Worm (Caenorhabditis elegans) whole organism, L4 larva: Measurements from ENCODE around the gene F35C11.2.

Source experiments
- F10B5.3 ChIP-seq: sonication (generic microtip); optimal IDR thresholded peaks from 2 replicates; lab custom pipeline; 2016; ENCODE audit warnings: mild to moderate bottlenecking, missing genetic modification characterization, missing compliant biosample characterization
- F26F4.8 ChIP-seq: fragments of 200-800 bp; sonication (Bioruptor generic); conservative IDR thresholded peaks from 2 replicates; pipeline ENCODE4 v1.3.6; 2022; ENCODE audit warnings: missing genetic modification characterization, missing compliant biosample characterization
- R02D3.7 ChIP-seq: fragments of 150-350 bp; sonication (generic microtip); optimal IDR thresholded peaks from 3 replicates; lab custom pipeline; 2014; ENCODE audit warnings: missing biosample characterization, missing genetic modification characterization
- Y105C5A.15 ChIP-seq: fragments of 200-800 bp; sonication (Bioruptor generic); IDR thresholded peaks from 2 replicates; pipeline ENCODE4 v1.3.6; 2022; ENCODE audit warnings: missing genetic modification characterization, missing compliant biosample characterization
- ZK337.2 ChIP-seq: fragments of 200-800 bp; sonication (Bioruptor generic); IDR thresholded peaks from 2 replicates; pipeline ENCODE4 v1.3.6; 2022; ENCODE audit warnings: missing genetic modification reagents, missing genetic modification characterization, missing compliant biosample characterization
- arid-1 ChIP-seq: fragments of 200-800 bp; sonication (Bioruptor generic); conservative IDR thresholded peaks from 2 replicates; pipeline ENCODE4 v1.3.6; 2022; ENCODE audit warnings: missing genetic modification reagents, missing genetic modification characterization, missing compliant biosample characterization
- ceh-62 ChIP-seq: sonication (generic microtip); optimal IDR thresholded peaks from 2 replicates; lab custom pipeline; 2017; ENCODE audit warnings: missing biosample characterization, missing genetic modification characterization
- daf-16 ChIP-seq, 3 experiments: sonication (generic microtip); optimal IDR thresholded peaks; 2 replicates each; lab custom pipeline; 2016 to 2017; ENCODE audit warnings: missing genetic modification characterization in 3 of 3, missing genetic modification reagents in 3 of 3, mild to moderate bottlenecking in 2 of 3, missing compliant biosample characterization in 2 of 3, missing biosample characterization in 1 of 3, moderate library complexity in 1 of 3
- dpl-1 ChIP-seq: fragments of 150-350 bp; optimal IDR thresholded peaks from 2 replicates; lab custom pipeline; 2014; ENCODE audit warnings: missing biosample characterization, missing genetic modification reagents, missing genetic modification characterization
- dve-1 ChIP-seq: sonication (generic microtip); optimal IDR thresholded peaks from 2 replicates; lab custom pipeline; 2017; ENCODE audit warnings: antibody characterized with exemption, mild to moderate bottlenecking, missing genetic modification characterization, missing compliant biosample characterization; ENCODE audit not compliant: insufficient read depth
- egl-27 ChIP-seq: sonication (generic microtip); optimal IDR thresholded peaks from 3 replicates; lab custom pipeline; 2017; ENCODE audit warnings: missing biosample characterization, missing genetic modification reagents, missing genetic modification characterization
- fkh-10 ChIP-seq: fragments of 150-350 bp; optimal IDR thresholded peaks from 2 replicates; lab custom pipeline; 2014; ENCODE audit warnings: missing biosample characterization, missing genetic modification reagents, missing genetic modification characterization
- lin-29 ChIP-seq: fragments of 200-800 bp; sonication (Bioruptor generic); IDR thresholded peaks from 2 replicates; pipeline ENCODE4 v1.3.6; 2022; ENCODE audit warnings: missing genetic modification reagents, missing genetic modification characterization, missing compliant biosample characterization
- lin-38 ChIP-seq: fragments of 200-800 bp; sonication (Bioruptor generic); IDR thresholded peaks from 2 replicates; pipeline ENCODE4 v1.3.6; 2022; ENCODE audit warnings: missing genetic modification reagents, missing genetic modification characterization, missing compliant biosample characterization
- lin-39 ChIP-seq: fragments of 150-350 bp; optimal IDR thresholded peaks from 2 replicates; lab custom pipeline; 2014; ENCODE audit warnings: missing biosample characterization, missing genetic modification reagents, missing genetic modification characterization
- madf-5 ChIP-seq, 2 experiments: fragments of 200-800 bp; sonication (Bioruptor generic); IDR thresholded peaks; 2 replicates each; pipeline ENCODE4 v1.3.6; 2022; ENCODE audit warnings: missing compliant biosample characterization in 2 of 2, missing genetic modification characterization in 2 of 2
- madf-9 ChIP-seq: fragments of 200-800 bp; sonication (Bioruptor generic); conservative IDR thresholded peaks from 2 replicates; pipeline ENCODE4 v1.3.6; 2022; ENCODE audit warnings: missing genetic modification reagents, missing genetic modification characterization, missing compliant biosample characterization
- mdt-29 ChIP-seq: fragments of 200-800 bp; sonication (Bioruptor generic); IDR thresholded peaks from 2 replicates; pipeline ENCODE4 v1.3.6; 2022; ENCODE audit warnings: missing genetic modification reagents, missing genetic modification characterization, missing compliant biosample characterization
- mes-2 ChIP-seq: sonication (generic microtip); optimal IDR thresholded peaks from 2 replicates; lab custom pipeline; 2016; ENCODE audit warnings: missing genotype, mild to moderate bottlenecking, missing genetic modification characterization, missing compliant biosample characterization; ENCODE audit not compliant: poor library complexity, severe bottlenecking
- nhr-10 ChIP-seq: fragments of 150-350 bp; optimal IDR thresholded peaks from 2 replicates; lab custom pipeline; 2014; ENCODE audit warnings: missing biosample characterization, missing genetic modification characterization
- nhr-102 ChIP-seq: sonication (generic microtip); optimal IDR thresholded peaks from 2 replicates; lab custom pipeline; 2016; ENCODE audit warnings: mild to moderate bottlenecking, missing genetic modification characterization, moderate library complexity, missing compliant biosample characterization
- nhr-11 ChIP-seq: fragments of 150-350 bp; optimal IDR thresholded peaks from 2 replicates; lab custom pipeline; 2014; ENCODE audit warnings: missing biosample characterization, missing genetic modification characterization
- nhr-28 ChIP-seq: fragments of 150-350 bp; optimal IDR thresholded peaks from 2 replicates; lab custom pipeline; 2014; ENCODE audit warnings: missing biosample characterization, missing genetic modification characterization
- nhr-42 ChIP-seq: fragments of 200-800 bp; sonication (Bioruptor generic); IDR thresholded peaks from 2 replicates; pipeline ENCODE4 v1.3.6; 2022; ENCODE audit warnings: missing genetic modification characterization, missing compliant biosample characterization
- nhr-6 ChIP-seq: fragments of 150-350 bp; optimal IDR thresholded peaks from 2 replicates; lab custom pipeline; 2014; ENCODE audit warnings: missing biosample characterization, missing genetic modification characterization
- pha-4 ChIP-seq, 2 experiments: fragments of 150-350 bp in 1 of 2; fragments of 200-800 bp in 1 of 2; sonication (Bioruptor generic) in 1 of 2; IDR thresholded peaks in 1 of 2; optimal IDR thresholded peaks in 1 of 2; 2 replicates each; pipeline versions ENCODE4 v1.3.6 to Lab custom; 2014 to 2022; ENCODE audit warnings: missing genetic modification characterization in 2 of 2, missing genetic modification reagents in 2 of 2, missing biosample characterization in 1 of 2, missing compliant biosample characterization in 1 of 2
- rbr-2 ChIP-seq: sonication (generic microtip); optimal IDR thresholded peaks from 2 replicates; lab custom pipeline; 2016; ENCODE audit warnings: missing genotype, missing genetic modification characterization, missing compliant biosample characterization
- saeg-2 ChIP-seq: fragments of 200-800 bp; sonication (Bioruptor generic); IDR thresholded peaks from 2 replicates; pipeline ENCODE4 v1.3.6; 2022; ENCODE audit warnings: missing genetic modification reagents, missing genetic modification characterization, missing compliant biosample characterization
- sdz-12 ChIP-seq: fragments of 200-800 bp; sonication (Bioruptor generic); optimal IDR thresholded peaks from 2 replicates; lab custom pipeline; 2018; ENCODE audit warnings: mild to moderate bottlenecking, missing genetic modification characterization, missing compliant biosample characterization
- skn-1 ChIP-seq: fragments of 150-350 bp; optimal IDR thresholded peaks from 2 replicates; lab custom pipeline; 2014; ENCODE audit warnings: missing biosample characterization, missing genetic modification characterization
- spr-1 ChIP-seq: sonication (generic microtip); optimal IDR thresholded peaks from 2 replicates; lab custom pipeline; 2016; ENCODE audit warnings: mild to moderate bottlenecking, missing genetic modification characterization, missing compliant biosample characterization
- tra-1 ChIP-seq: fragments of 200-800 bp; sonication (Bioruptor generic); IDR thresholded peaks from 2 replicates; pipeline ENCODE4 v1.3.6; 2022; ENCODE audit warnings: missing genetic modification reagents, missing genetic modification characterization, missing compliant biosample characterization
- unc-130 ChIP-seq: sonication (generic microtip); optimal IDR thresholded peaks from 2 replicates; lab custom pipeline; 2016; ENCODE audit warnings: missing genetic modification reagents, missing genetic modification characterization, missing compliant biosample characterization
- vab-7 ChIP-seq: fragments of 200-800 bp; sonication (Bioruptor generic); IDR thresholded peaks from 2 replicates; pipeline ENCODE4 v1.3.6; 2022; ENCODE audit warnings: missing genetic modification reagents, missing genetic modification characterization, missing compliant biosample characterization
- zag-1 ChIP-seq: fragments of 150-350 bp; optimal IDR thresholded peaks from 2 replicates; lab custom pipeline; 2014; ENCODE audit warnings: missing biosample characterization, missing genetic modification characterization
- zfp-2 ChIP-seq: sonication (generic microtip); optimal IDR thresholded peaks from 2 replicates; lab custom pipeline; 2016; ENCODE audit warnings: mild to moderate bottlenecking, missing genetic modification characterization, missing compliant biosample characterization
- ztf-11 ChIP-seq: fragments of 150-350 bp; optimal IDR thresholded peaks from 2 replicates; lab custom pipeline; 2014; ENCODE audit warnings: missing biosample characterization, missing genetic modification characterization
- ztf-7 ChIP-seq: fragments of 150-350 bp; optimal IDR thresholded peaks from 2 replicates; lab custom pipeline; 2014; ENCODE audit warnings: missing biosample characterization, missing genetic modification characterization

F35C11.2 gene

ce11 chrII:8256013-8256412 is 7.4 kb upstream of the F35C11.2 start, which contains the start of gene F35C11.7 (continued):
- TF ChIP-seq dpl-1: no peak
- TF ChIP-seq lin-29 (GFP tag; lab: Robert Waterston, UW): no peak
- TF ChIP-seq nhr-11 (tag; lab: Kevin White, UChicago): no peak

DNA sequence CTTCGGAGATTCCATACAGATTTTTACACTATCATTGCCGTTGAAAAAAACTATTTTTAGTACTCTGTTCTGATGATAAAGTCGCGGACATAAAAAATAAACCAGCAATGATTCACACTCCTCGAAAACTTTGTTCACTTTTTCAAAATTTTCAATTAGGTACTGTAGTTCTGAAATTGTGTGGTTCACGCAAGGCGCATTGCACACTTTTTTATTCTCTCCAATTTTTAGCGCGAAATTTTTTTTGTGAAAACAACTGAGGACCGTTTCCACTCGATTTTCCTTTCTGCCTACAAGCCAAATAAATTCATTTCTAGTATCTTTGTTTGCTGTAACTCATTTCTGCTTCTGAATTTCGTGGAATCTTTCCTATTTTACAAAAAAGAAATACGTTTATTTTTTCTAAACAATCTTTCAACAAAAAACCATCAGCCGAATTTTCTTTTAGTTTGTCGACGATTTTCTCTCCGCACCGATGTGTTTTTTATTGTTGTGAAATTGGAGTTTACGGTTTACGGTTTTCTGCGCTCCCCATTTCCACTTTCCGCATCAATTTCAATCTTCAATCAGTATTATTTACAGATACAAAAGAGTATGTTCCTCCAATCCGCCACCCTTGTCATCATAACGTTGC is 4.6 kb upstream of the F35C11.2 start, which contains the start of gene F35C11.5:
TSS of gene F35C11.5 (plus strand) at position 584 of the 634 bp plus-strand sequence.
- TF ChIP-seq unc-130: peak; percentile 46
- no peak for TF ChIP-seq sdz-12 (GFP tag; lab: Kevin White, UChicago)

DNA sequence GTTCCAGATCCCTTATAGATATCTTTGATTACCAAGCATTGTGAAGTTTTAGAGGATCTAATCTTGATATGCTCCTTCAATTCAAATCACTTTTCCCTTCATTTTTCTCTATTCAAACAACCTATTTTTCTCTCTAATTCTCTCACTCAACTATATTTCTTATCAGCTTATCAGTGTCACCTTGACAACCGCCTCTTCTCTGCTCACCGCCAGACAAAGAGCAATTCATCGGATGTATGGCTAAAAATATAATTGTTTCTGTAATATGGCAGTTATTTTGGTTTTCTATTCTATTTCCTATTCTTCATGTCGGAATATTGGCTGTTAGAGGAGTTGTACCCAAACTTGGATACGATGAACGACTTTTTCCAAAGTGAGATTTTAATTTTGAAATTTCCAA is 1.1 kb upstream of the F35C11.2 start:
- no peak for TF ChIP-seq zfp-2 (tag; lab: Kevin White, UChicago)
- TF ChIP-seq spr-1: no peak
- TF ChIP-seq arid-1 (GFP tag; lab: Robert Waterston, UW): no peak
- TF ChIP-seq daf-16 (GFP tag; optimal IDR thresholded peaks at IDR 0.05; lab: Kevin White, UChicago): no peak
- TF ChIP-seq daf-16 (tag; optimal IDR thresholded peaks at IDR 0.05; lab: Kevin White, UChicago): peak; percentile 4
- no peak for TF ChIP-seq skn-1 (tag; lab: Kevin White, UChicago)
- no peak for TF ChIP-seq rbr-2 (tag; lab: Kevin White, UChicago)
- TF ChIP-seq vab-7 (GFP tag; lab: Robert Waterston, UW): no peak
- no peak for TF ChIP-seq ceh-62 (tag; lab: Kevin White, UChicago)
- TF ChIP-seq mes-2 (tag; lab: Kevin White, UChicago): no peak
- TF ChIP-seq lin-39: no peak
- no peak for TF ChIP-seq dpl-1
- TF ChIP-seq egl-27 (tag; lab: Kevin White, UChicago): no peak
- peak; percentile 28 for TF ChIP-seq dve-1 (tag; lab: Kevin White, UChicago)
- TF ChIP-seq tra-1: no peak
- no peak for TF ChIP-seq R02D3.7
- no peak for TF ChIP-seq ztf-11 (tag; lab: Kevin White, UChicago)

DNA sequence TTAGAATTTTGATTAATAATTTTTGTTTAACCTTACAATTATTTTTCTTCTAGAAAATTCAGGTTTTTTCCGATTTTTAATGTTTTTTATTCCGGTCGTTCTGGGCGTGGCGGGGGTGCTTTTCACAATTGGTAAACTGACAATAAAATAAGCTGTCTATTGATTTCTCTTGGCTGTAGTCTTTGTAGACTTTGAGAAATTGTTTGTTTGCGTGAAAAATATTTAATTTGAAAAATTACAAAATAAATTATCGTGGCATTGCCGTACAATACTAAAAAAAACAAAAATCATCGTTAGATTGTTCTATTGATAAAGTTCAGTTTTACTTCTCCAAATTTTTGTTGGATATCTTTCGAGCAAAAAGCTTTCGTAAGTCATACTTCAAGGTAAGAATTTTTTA is 2.2 kb downstream of the F35C11.2 start, which contains the start of gene F35C11.3:
TSS of gene F35C11.3 (plus strand) at position 301 of the 400 bp plus-strand sequence.
- TF ChIP-seq madf-9 (GFP tag; lab: Robert Waterston, UW) (no peak), ztf-7 (tag; lab: Kevin White, UChicago) (no peak), nhr-10 (no peak), saeg-2 (GFP tag; lab: Robert Waterston, UW) (no peak), ZK337.2 (GFP tag; lab: Robert Waterston, UW) (no peak), lin-38 (no peak), fkh-10 (GFP tag; lab: Kevin White, UChicago) (no peak), sdz-12 (GFP tag; lab: Kevin White, UChicago) (no peak), F26F4.8 (GFP tag; lab: Robert Waterston, UW) (no peak), nhr-6 (tag; lab: Kevin White, UChicago) (no peak), mdt-29 (GFP tag; lab: Robert Waterston, UW) (no peak), pha-4 (GFP tag; IDR thresholded peaks at IDR 0.05; lab: Robert Waterston, UW) (no peak), pha-4 (tag; optimal IDR thresholded peaks at IDR 0.05; lab: Kevin White, UChicago) (no peak), zag-1 (no peak), Y105C5A.15 (GFP tag; lab: Robert Waterston, UW) (no peak), nhr-28 (tag; lab: Kevin White, UChicago) (no peak), nhr-102 (tag; lab: Kevin White, UChicago) (no peak), nhr-42 (GFP tag; lab: Robert Waterston, UW) (no peak), F10B5.3 (no peak), madf-5 (GFP tag; IDR thresholded peaks at IDR 0.05; lab: Robert Waterston, UW) (no peak)
